Worm (Caenorhabditis elegans): ENCODE measurements around the gene Y77E11A.7.

The Y77E11A.7 gene

ce11 chrIV:1454194-1454593, 34.5 kb upstream of the Y77E11A.7 start:
- TF ChIP-seq flt-1 (GFP tag; IDR thresholded peaks at IDR 0.05), result no peak
- no peak for TF ChIP-seq T22C8.4 (GFP tag; IDR thresholded peaks at IDR 0.05)
- no peak for TF ChIP-seq ztf-29 (GFP tag; IDR thresholded peaks at IDR 0.05)
- no peak for TF ChIP-seq cog-1 (tag; optimal IDR thresholded peaks at IDR 0.05)
- TF ChIP-seq klf-2 (GFP tag; conservative IDR thresholded peaks at IDR 0.05), result no peak
- no peak for TF ChIP-seq ztf-23 (GFP tag; IDR thresholded peaks at IDR 0.05)
- TF ChIP-seq med-1 (GFP tag; optimal IDR thresholded peaks at IDR 0.05; ENCODE audit: insufficient read depth), result no peak
- no peak for TF ChIP-seq tab-1 (GFP tag; IDR thresholded peaks at IDR 0.05)
- no peak for TF ChIP-seq ref-1 (GFP tag; conservative IDR thresholded peaks at IDR 0.05)

- TF ChIP-seq ztf-23 (GFP tag; IDR thresholded peaks at IDR 0.05) (no peak), med-1 (GFP tag; optimal IDR thresholded peaks at IDR 0.05; ENCODE audit: insufficient read depth) (no peak), T22C8.4 (GFP tag; IDR thresholded peaks at IDR 0.05) (no peak), tab-1 (GFP tag; IDR thresholded peaks at IDR 0.05) (no peak), flt-1 (GFP tag; IDR thresholded peaks at IDR 0.05) (no peak), ztf-29 (GFP tag; IDR thresholded peaks at IDR 0.05) (no peak)
Observed at ce11 chrIV:1453451-1453850, 33.8 kb upstream of the Y77E11A.7 start.

DNA sequence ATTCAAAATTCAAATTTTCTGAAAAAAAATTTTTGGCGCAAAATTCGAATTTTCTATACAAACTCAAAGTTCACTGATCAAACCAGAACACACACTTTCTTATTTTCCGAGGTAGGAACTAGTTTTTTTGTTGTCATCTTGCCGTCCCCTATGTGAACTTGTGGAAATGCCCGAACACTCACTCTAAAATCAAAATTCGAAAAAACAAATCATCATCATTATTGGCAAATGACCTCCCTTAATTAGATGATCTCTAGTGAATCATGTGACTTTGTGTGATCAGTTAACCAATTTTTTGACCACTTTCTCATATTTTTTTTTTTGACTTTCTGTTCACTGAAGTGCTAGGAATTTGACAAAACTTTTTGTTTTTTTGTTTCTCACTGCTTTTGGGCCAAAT, 32.8 kb upstream of the Y77E11A.7 start:
- TF ChIP-seq tab-1 (GFP tag; IDR thresholded peaks at IDR 0.05), result no peak
- no peak for TF ChIP-seq ztf-29 (GFP tag; IDR thresholded peaks at IDR 0.05)
- TF ChIP-seq klf-2 (GFP tag; conservative IDR thresholded peaks at IDR 0.05), result no peak
- no peak for TF ChIP-seq flt-1 (GFP tag; IDR thresholded peaks at IDR 0.05)
- no peak for TF ChIP-seq med-1 (GFP tag; optimal IDR thresholded peaks at IDR 0.05; ENCODE audit: insufficient read depth)
- no peak for TF ChIP-seq ztf-23 (GFP tag; IDR thresholded peaks at IDR 0.05)
- no peak for TF ChIP-seq T22C8.4 (GFP tag; IDR thresholded peaks at IDR 0.05)
- TF ChIP-seq cog-1 (tag; optimal IDR thresholded peaks at IDR 0.05), result no peak
- TF ChIP-seq ref-1 (GFP tag; conservative IDR thresholded peaks at IDR 0.05), result no peak

DNA sequence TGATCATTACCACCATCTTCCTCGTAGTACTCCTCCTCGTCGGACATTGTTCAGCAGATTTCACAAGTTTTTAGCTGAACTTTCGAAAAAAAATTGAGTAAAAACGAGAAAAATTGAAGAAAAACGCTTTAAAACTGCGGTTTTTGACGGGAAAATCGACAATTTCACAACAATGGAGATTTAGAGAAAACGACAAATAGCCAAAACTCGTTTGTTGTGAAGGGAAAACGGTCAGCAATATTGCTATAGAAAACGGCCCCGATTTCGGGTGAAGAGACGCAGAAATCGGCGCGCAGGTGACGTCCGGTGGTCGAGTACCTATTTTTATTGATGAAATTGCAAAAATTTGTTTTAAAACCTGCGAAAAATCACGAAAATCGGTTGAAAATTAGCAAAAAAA, 26.3 kb upstream of the Y77E11A.7 start, which contains the start of gene clp-7:
clp-7 (minus strand) TSS at position 47 of the 400 bp plus-strand sequence.
- no peak for TF ChIP-seq cog-1 (tag; optimal IDR thresholded peaks at IDR 0.05)
- TF ChIP-seq T22C8.4 (GFP tag; IDR thresholded peaks at IDR 0.05), result no peak
- no peak for TF ChIP-seq ztf-29 (GFP tag; IDR thresholded peaks at IDR 0.05)
- no peak for TF ChIP-seq ref-1 (GFP tag; conservative IDR thresholded peaks at IDR 0.05)
- TF ChIP-seq med-1 (GFP tag; optimal IDR thresholded peaks at IDR 0.05; ENCODE audit: insufficient read depth), result no peak
- TF ChIP-seq klf-2 (GFP tag; conservative IDR thresholded peaks at IDR 0.05), result no peak
- no peak for TF ChIP-seq flt-1 (GFP tag; IDR thresholded peaks at IDR 0.05)
- no peak for TF ChIP-seq ztf-23 (GFP tag; IDR thresholded peaks at IDR 0.05)

ce11 chrIV:1443997-1444678, 24.5 kb upstream of the Y77E11A.7 start:
- no peak for TF ChIP-seq cog-1 (tag; optimal IDR thresholded peaks at IDR 0.05)
- no peak for TF ChIP-seq klf-2 (GFP tag; conservative IDR thresholded peaks at IDR 0.05)
- TF ChIP-seq ztf-29 (GFP tag; IDR thresholded peaks at IDR 0.05), result no peak
- peak; percentile 35; the same call in 1 of the 2 replicates for TF ChIP-seq T22C8.4 (GFP tag; IDR thresholded peaks at IDR 0.05)

ce11 chrIV:1443514-1443913, 23.9 kb upstream of the Y77E11A.7 start:
- TF ChIP-seq T22C8.4 (GFP tag; IDR thresholded peaks at IDR 0.05), result peak; percentile 95
- no peak for TF ChIP-seq med-1 (GFP tag; optimal IDR thresholded peaks at IDR 0.05; ENCODE audit: insufficient read depth)
- TF ChIP-seq ztf-23 (GFP tag; IDR thresholded peaks at IDR 0.05), result no peak
- no peak for TF ChIP-seq cog-1 (tag; optimal IDR thresholded peaks at IDR 0.05)
- no peak for TF ChIP-seq klf-2 (GFP tag; conservative IDR thresholded peaks at IDR 0.05)

- TF ChIP-seq T22C8.4 (GFP tag; IDR thresholded peaks at IDR 0.05), result peak; percentile 37; the same call in 1 of the 2 replicates
- TF ChIP-seq tab-1 (GFP tag; IDR thresholded peaks at IDR 0.05), result no peak
Observed at ce11 chrIV:1437625-1438024, 18.0 kb upstream of the Y77E11A.7 start.

- TF ChIP-seq med-1 (GFP tag; optimal IDR thresholded peaks at IDR 0.05; ENCODE audit: insufficient read depth) (no peak), T22C8.4 (GFP tag; IDR thresholded peaks at IDR 0.05) (peak; percentile 97), flt-1 (GFP tag; IDR thresholded peaks at IDR 0.05) (no peak), ztf-29 (GFP tag; IDR thresholded peaks at IDR 0.05) (no peak), tab-1 (GFP tag; IDR thresholded peaks at IDR 0.05) (no peak), ref-1 (GFP tag; conservative IDR thresholded peaks at IDR 0.05) (no peak)
Observed at ce11 chrIV:1435159-1435558, 15.5 kb upstream of the Y77E11A.7 start.

DNA sequence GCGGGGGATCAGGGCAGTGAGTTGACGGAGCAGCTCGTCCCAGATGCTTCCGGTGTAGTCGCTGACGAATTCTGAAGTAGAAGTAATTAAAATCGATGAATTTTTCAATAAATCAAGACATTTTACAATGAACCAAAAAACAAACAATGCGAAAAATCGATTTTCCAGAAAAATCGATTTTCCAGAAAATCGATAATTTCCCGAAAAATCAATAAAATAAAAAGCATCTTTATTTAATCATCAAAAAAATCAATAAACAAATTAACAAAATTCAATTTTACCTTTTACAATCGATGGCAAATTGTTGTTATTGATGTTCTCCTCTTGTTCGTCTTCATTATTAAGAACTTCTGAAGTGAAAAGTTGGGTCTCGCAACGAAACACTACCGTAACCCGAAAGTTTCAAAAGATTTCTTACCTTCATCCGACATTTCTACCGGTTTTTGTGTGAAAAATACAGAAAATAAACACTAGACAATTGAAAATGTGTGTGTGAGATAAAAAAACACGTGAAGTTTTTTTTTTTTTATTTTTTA, 15.0 kb upstream of the Y77E11A.7 start, which contains the start of gene clp-6:
clp-6 (minus strand) TSS at position 486 of the 536 bp plus-strand sequence.
- no peak for TF ChIP-seq cog-1 (tag; optimal IDR thresholded peaks at IDR 0.05)
- TF ChIP-seq ref-1 (GFP tag; conservative IDR thresholded peaks at IDR 0.05), result no peak
- peak; percentile 68 for TF ChIP-seq T22C8.4 (GFP tag; IDR thresholded peaks at IDR 0.05)
- no peak for TF ChIP-seq ztf-23 (GFP tag; IDR thresholded peaks at IDR 0.05)
- TF ChIP-seq med-1 (GFP tag; optimal IDR thresholded peaks at IDR 0.05; ENCODE audit: insufficient read depth), result no peak
- TF ChIP-seq klf-2 (GFP tag; conservative IDR thresholded peaks at IDR 0.05), result no peak
- no peak for TF ChIP-seq ztf-29 (GFP tag; IDR thresholded peaks at IDR 0.05)
- TF ChIP-seq tab-1 (GFP tag; IDR thresholded peaks at IDR 0.05), result no peak
- no peak for TF ChIP-seq flt-1 (GFP tag; IDR thresholded peaks at IDR 0.05)

DNA sequence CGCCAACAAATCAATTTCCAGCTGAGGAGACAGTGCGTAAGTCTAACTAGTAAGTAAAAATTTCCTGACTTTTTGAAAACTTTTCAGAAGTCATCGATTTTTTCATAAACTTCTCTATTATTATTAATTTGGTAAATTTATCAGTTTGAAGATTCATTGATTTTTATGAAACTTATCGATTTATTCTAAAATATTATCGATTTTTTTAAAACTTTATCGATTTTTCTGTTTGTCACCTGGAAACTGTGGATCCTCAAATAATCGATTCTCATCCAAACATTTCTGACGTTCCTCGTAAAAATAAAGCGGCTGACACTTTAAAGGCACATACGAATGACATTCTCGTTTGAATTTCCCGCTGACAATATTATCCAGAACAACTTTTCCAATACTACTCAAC, 14.3 kb upstream of the Y77E11A.7 start:
- TF ChIP-seq ztf-23 (GFP tag; IDR thresholded peaks at IDR 0.05) (no peak), ref-1 (GFP tag; conservative IDR thresholded peaks at IDR 0.05) (no peak), tab-1 (GFP tag; IDR thresholded peaks at IDR 0.05) (no peak), klf-2 (GFP tag; conservative IDR thresholded peaks at IDR 0.05) (no peak), cog-1 (tag; optimal IDR thresholded peaks at IDR 0.05) (no peak), T22C8.4 (GFP tag; IDR thresholded peaks at IDR 0.05) (0 out of 2 replicates have a peak, but pooled peaks have one; percentile 48), flt-1 (GFP tag; IDR thresholded peaks at IDR 0.05) (no peak), ztf-29 (GFP tag; IDR thresholded peaks at IDR 0.05) (no peak), med-1 (GFP tag; optimal IDR thresholded peaks at IDR 0.05; ENCODE audit: insufficient read depth) (no peak)
